Fruit fly (Drosophila melanogaster): ENCODE data around the gene CG14891.

CG14891 gene

DNA sequence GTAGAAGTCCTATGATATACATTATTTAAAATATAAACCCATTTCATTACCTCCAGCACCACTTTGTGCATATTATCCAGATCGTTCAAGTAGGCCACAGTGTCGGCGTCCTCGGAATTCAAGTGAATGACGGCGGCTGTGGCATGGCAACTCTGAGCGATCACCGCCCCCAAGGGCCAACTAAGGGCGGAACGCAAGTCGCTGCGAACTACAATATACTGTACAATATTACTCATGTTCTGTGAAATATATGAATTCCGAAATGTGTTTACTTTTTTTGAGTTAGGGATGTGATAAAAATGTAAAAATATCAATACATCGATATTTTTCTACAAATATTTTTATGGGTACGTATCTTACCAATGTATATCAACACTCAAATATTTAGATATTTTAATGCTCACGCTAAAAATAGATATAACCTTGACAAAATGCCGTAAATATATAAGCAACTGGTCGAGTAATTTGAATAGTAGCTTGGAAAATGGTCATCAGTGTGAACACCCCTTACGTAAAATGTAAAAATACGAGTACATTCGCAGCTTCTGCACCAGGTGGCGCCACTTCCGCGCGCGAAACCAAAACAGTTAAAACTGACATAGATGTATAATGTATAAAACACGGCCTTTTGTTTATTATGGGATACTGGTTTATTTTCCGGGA is 2.3 kb downstream of the CG14891 start, which contains the start of gene CG14903 (continued):
- peak; percentile 49 for TF ChIP-seq bcd (GFP tag; optimal IDR thresholded peaks at IDR 0.05)
- no peak for TF ChIP-seq prd (optimal IDR thresholded peaks at IDR 0.05)
- peak; percentile 25; the same call in 1 of the 3 replicates for TF ChIP-seq prd (GFP tag; IDR thresholded peaks at IDR 0.05)
- peak; percentile 0 for TF ChIP-seq NC2β (GFP tag; optimal IDR thresholded peaks at IDR 0.05)
- no peak for TF ChIP-seq CG34422 (GFP tag; IDR thresholded peaks at IDR 0.05)
- peak; percentile 24 for TF ChIP-seq CG12155 (GFP tag; optimal IDR thresholded peaks at IDR 0.05)
- TF ChIP-seq Med (GFP tag), result peak; percentile 74
- TF ChIP-seq slbo (GFP tag; IDR thresholded peaks at IDR 0.05), result peak; percentile 60
- TF ChIP-seq CG1529 (GFP tag; optimal IDR thresholded peaks at IDR 0.05), result no peak
- TF ChIP-seq CG14667 (GFP tag; IDR thresholded peaks at IDR 0.05), result no peak
- peak; percentile 27 for TF ChIP-seq dm (GFP tag; optimal IDR thresholded peaks at IDR 0.05)
- peak; percentile 33; the same call in 1 of the 2 replicates for TF ChIP-seq Rfx (GFP tag; IDR thresholded peaks at IDR 0.05)
- peak; percentile 100 for TF ChIP-seq CG17802 (tag; optimal IDR thresholded peaks at IDR 0.05)
- TF ChIP-seq Dip2 (GFP tag; IDR thresholded peaks at IDR 0.05), result peak; percentile 94
- TF ChIP-seq CG17385 (GFP tag; optimal IDR thresholded peaks at IDR 0.05), result no peak
- TF ChIP-seq schlank (tag; optimal IDR thresholded peaks at IDR 0.05), result no peak
- TF ChIP-seq vfl (GFP tag; optimal IDR thresholded peaks at IDR 0.05), result no peak
- TF ChIP-seq CG8478 (optimal IDR thresholded peaks at IDR 0.05), result peak; percentile 23
- TF ChIP-seq MBD-R2 (GFP tag; IDR thresholded peaks at IDR 0.05), result peak; percentile 87
- TF ChIP-seq ken (GFP tag; IDR thresholded peaks at IDR 0.05), result peak; percentile 50; the same call in 2 of the 3 replicates
- peak; percentile 53; the same call in 1 of the 3 replicates for TF ChIP-seq Dbx (GFP tag; IDR thresholded peaks at IDR 0.05)
- 0 out of 3 replicates have a peak, but pooled peaks have one; percentile 33 for TF ChIP-seq CG34224 (GFP tag; IDR thresholded peaks at IDR 0.05; ENCODE audit: partially characterized antibody)
- peak; percentile 3 for TF ChIP-seq Sox102F (GFP tag; optimal IDR thresholded peaks at IDR 0.05)
- peak; percentile 85 for TF ChIP-seq CG2199 (GFP tag; IDR thresholded peaks at IDR 0.05)
- TF ChIP-seq CG31441 (GFP tag; IDR thresholded peaks at IDR 0.05), result peak; percentile 50; the same call in 1 of the 2 replicates
- peak; percentile 11 for TF ChIP-seq CG10147 (GFP tag; optimal IDR thresholded peaks at IDR 0.05)
- TF ChIP-seq CG3995 (GFP tag; optimal IDR thresholded peaks at IDR 0.05), result peak; percentile 98

DNA sequence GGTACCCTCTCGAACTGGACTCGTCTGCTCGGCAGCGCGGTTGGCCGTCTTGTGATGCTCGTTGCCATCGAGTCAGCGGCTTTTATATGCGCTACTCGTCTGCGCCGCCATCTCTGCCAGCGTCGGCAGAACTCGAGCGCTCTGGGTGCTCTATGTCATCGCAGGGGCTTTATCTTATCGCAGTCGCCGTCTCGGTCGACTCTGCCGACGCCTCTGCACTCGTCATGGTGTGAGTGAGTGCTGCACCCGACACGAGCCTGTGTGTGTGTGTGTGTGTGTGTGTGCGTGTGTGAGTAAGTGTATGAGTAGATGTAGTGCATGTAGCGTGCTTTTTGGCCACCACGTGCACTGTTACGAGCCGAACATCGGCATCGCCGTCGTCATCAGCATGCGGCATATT is 12.3 kb downstream of the CG14891 start, which contains the start of gene Scp2:
Scp2 (minus strand) TSS at position 59 of the 400 bp plus-strand sequence.
- TF ChIP-seq Fer2 (tag; optimal IDR thresholded peaks at IDR 0.05) (no peak), btn (GFP tag; optimal IDR thresholded peaks at IDR 0.05) (no peak), CG1792 (GFP tag; optimal IDR thresholded peaks at IDR 0.05) (no peak), Ets65A (GFP tag) (peak; percentile 56), CoRest (tag; optimal IDR thresholded peaks at IDR 0.05) (no peak), Adf1 (GFP tag; IDR thresholded peaks at IDR 0.05) (peak; percentile 57; the same call in 1 of the 2 replicates), CG8478 (optimal IDR thresholded peaks at IDR 0.05) (peak; percentile 62), CG12942 (GFP tag; optimal IDR thresholded peaks at IDR 0.05) (no peak), ac (GFP tag; optimal IDR thresholded peaks at IDR 0.05) (no peak), CG17568 (GFP tag; optimal IDR thresholded peaks at IDR 0.05) (no peak), Myb (GFP tag; optimal IDR thresholded peaks at IDR 0.05) (no peak), sr (GFP tag; IDR thresholded peaks at IDR 0.05) (no peak), ase (GFP tag; IDR thresholded peaks at IDR 0.05) (no peak), phol (tag; optimal IDR thresholded peaks at IDR 0.05) (no peak), CG10274 (GFP tag; optimal IDR thresholded peaks at IDR 0.05) (no peak), cato (GFP tag; optimal IDR thresholded peaks at IDR 0.05; ENCODE audit: borderline replicate concordance) (no peak), CG11398 (GFP tag; optimal IDR thresholded peaks at IDR 0.05) (no peak), CG12155 (GFP tag; optimal IDR thresholded peaks at IDR 0.05) (no peak), CG2678 (tag; optimal IDR thresholded peaks at IDR 0.05) (no peak), CG3163 (GFP tag; optimal IDR thresholded peaks at IDR 0.05) (no peak), gro (GFP tag; optimal IDR thresholded peaks at IDR 0.05) (no peak), tna (GFP tag; IDR thresholded peaks at IDR 0.05; ENCODE audit: partially characterized antibody) (no peak), zfh1 (GFP tag; IDR thresholded peaks at IDR 0.05) (no peak), fu2 (GFP tag; optimal IDR thresholded peaks at IDR 0.05) (no peak), cg (GFP tag; optimal IDR thresholded peaks at IDR 0.05) (peak; percentile 62), Deaf1 (tag; optimal IDR thresholded peaks at IDR 0.05) (peak; percentile 64), Sry-β (GFP tag; optimal IDR thresholded peaks at IDR 0.05) (no peak), CG1529 (GFP tag; optimal IDR thresholded peaks at IDR 0.05) (no peak)

All from whole organism, embryonic.